Worm (Caenorhabditis elegans) whole organism, L4 larva: Measurements from ENCODE around the gene Y49F6B.13.

Source experiments
- T26A8.4 ChIP-seq: fragments of 200-800 bp; sonication (Bioruptor generic); IDR thresholded peaks from 2 replicates; pipeline ENCODE4 v1.3.6; 2022; ENCODE audit warnings: missing genetic modification characterization, missing compliant biosample characterization
- Y48G9A.11 ChIP-seq: fragments of 200-800 bp; sonication (Bioruptor generic); IDR thresholded peaks from 2 replicates; pipeline ENCODE4 v1.3.6; 2022; ENCODE audit warnings: missing genetic modification reagents, missing genetic modification characterization, missing compliant biosample characterization
- ZK337.2 ChIP-seq: fragments of 200-800 bp; sonication (Bioruptor generic); IDR thresholded peaks from 2 replicates; pipeline ENCODE4 v1.3.6; 2022; ENCODE audit warnings: missing genetic modification reagents, missing genetic modification characterization, missing compliant biosample characterization
- aha-1 ChIP-seq: fragments of 150-350 bp; peaks from one replicate; lab custom pipeline; 2014; ENCODE audit warnings: missing biosample characterization, missing genetic modification characterization
- attf-4 ChIP-seq: sonication (generic microtip); optimal IDR thresholded peaks from 3 replicates; lab custom pipeline; 2017; ENCODE audit warnings: missing biosample characterization, missing genetic modification characterization
- ceh-82 ChIP-seq: sonication (generic microtip); optimal IDR thresholded peaks from 2 replicates; lab custom pipeline; 2017; ENCODE audit warnings: missing biosample characterization, missing genetic modification characterization
- ces-1 ChIP-seq: fragments of 150-350 bp; sonication (generic microtip); optimal IDR thresholded peaks from 4 replicates; lab custom pipeline; 2014; ENCODE audit warnings: missing biosample characterization, missing genetic modification reagents, missing genetic modification characterization
- daf-12 ChIP-seq: fragments of 150-350 bp; optimal IDR thresholded peaks from 2 replicates; lab custom pipeline; 2014; ENCODE audit warnings: missing biosample characterization, missing genetic modification reagents, missing genetic modification characterization
- dmd-6 ChIP-seq: fragments of 200-800 bp; sonication (Bioruptor generic); IDR thresholded peaks from 2 replicates; pipeline ENCODE4 v1.3.6; 2022; ENCODE audit warnings: missing genetic modification reagents, missing genetic modification characterization, missing compliant biosample characterization
- dpl-1 ChIP-seq: fragments of 150-350 bp; optimal IDR thresholded peaks from 2 replicates; lab custom pipeline; 2014; ENCODE audit warnings: missing biosample characterization, missing genetic modification reagents, missing genetic modification characterization
- gei-8 ChIP-seq: fragments of 200-800 bp; sonication (Bioruptor generic); optimal IDR thresholded peaks from 2 replicates; lab custom pipeline; 2018; ENCODE audit warnings: mild to moderate bottlenecking, missing genetic modification characterization, missing compliant biosample characterization
- hlh-30 ChIP-seq: sonication (generic microtip); optimal IDR thresholded peaks from 2 replicates; lab custom pipeline; 2017; ENCODE audit warnings: antibody characterized with exemption, mild to moderate bottlenecking, missing genetic modification characterization, missing compliant biosample characterization; ENCODE audit not compliant: insufficient read depth
- lin-13 ChIP-seq: fragments of 150-350 bp; optimal IDR thresholded peaks from 2 replicates; lab custom pipeline; 2014; ENCODE audit warnings: missing biosample characterization, missing genetic modification reagents, missing genetic modification characterization
- mdt-29 ChIP-seq: fragments of 200-800 bp; sonication (Bioruptor generic); IDR thresholded peaks from 2 replicates; pipeline ENCODE4 v1.3.6; 2022; ENCODE audit warnings: missing genetic modification reagents, missing genetic modification characterization, missing compliant biosample characterization
- mes-2 ChIP-seq: sonication (generic microtip); optimal IDR thresholded peaks from 2 replicates; lab custom pipeline; 2016; ENCODE audit warnings: missing genotype, mild to moderate bottlenecking, missing genetic modification characterization, missing compliant biosample characterization; ENCODE audit not compliant: poor library complexity, severe bottlenecking
- nhr-28 ChIP-seq: fragments of 150-350 bp; optimal IDR thresholded peaks from 2 replicates; lab custom pipeline; 2014; ENCODE audit warnings: missing biosample characterization, missing genetic modification characterization
- nhr-42 ChIP-seq: fragments of 200-800 bp; sonication (Bioruptor generic); IDR thresholded peaks from 2 replicates; pipeline ENCODE4 v1.3.6; 2022; ENCODE audit warnings: missing genetic modification characterization, missing compliant biosample characterization
- nhr-6 ChIP-seq: fragments of 150-350 bp; optimal IDR thresholded peaks from 2 replicates; lab custom pipeline; 2014; ENCODE audit warnings: missing biosample characterization, missing genetic modification characterization
- php-3 ChIP-seq: fragments of 200-800 bp; sonication (Bioruptor generic); IDR thresholded peaks from 2 replicates; pipeline ENCODE4 v1.3.6; 2022; ENCODE audit warnings: missing genetic modification reagents, missing genetic modification characterization, missing compliant biosample characterization
- pqm-1 ChIP-seq: sonication (generic microtip); optimal IDR thresholded peaks from 2 replicates; lab custom pipeline; 2017; ENCODE audit warnings: missing biosample characterization, missing genetic modification characterization
- saeg-2 ChIP-seq: fragments of 200-800 bp; sonication (Bioruptor generic); IDR thresholded peaks from 2 replicates; pipeline ENCODE4 v1.3.6; 2022; ENCODE audit warnings: missing genetic modification reagents, missing genetic modification characterization, missing compliant biosample characterization
- snpc-1.2 ChIP-seq: fragments of 200-800 bp; sonication (Bioruptor generic); IDR thresholded peaks from 2 replicates; pipeline ENCODE4 v1.3.6; 2022; ENCODE audit warnings: missing genetic modification reagents, missing genetic modification characterization, missing compliant biosample characterization
- snpc-4 ChIP-seq: fragments of 150-350 bp; optimal IDR thresholded peaks from 2 replicates; lab custom pipeline; 2014; ENCODE audit warnings: missing biosample characterization, missing genetic modification characterization
- tag-97 ChIP-seq: fragments of 200-800 bp; sonication (Bioruptor generic); IDR thresholded peaks from 2 replicates; pipeline ENCODE4 v1.3.6; 2022; ENCODE audit warnings: missing genetic modification characterization, missing compliant biosample characterization
- tra-1 ChIP-seq: fragments of 200-800 bp; sonication (Bioruptor generic); IDR thresholded peaks from 2 replicates; pipeline ENCODE4 v1.3.6; 2022; ENCODE audit warnings: missing genetic modification reagents, missing genetic modification characterization, missing compliant biosample characterization
- unc-39 ChIP-seq: sonication (generic microtip); optimal IDR thresholded peaks from 2 replicates; lab custom pipeline; 2017; ENCODE audit warnings: missing biosample characterization, missing genetic modification characterization
- unc-62 ChIP-seq, 3 experiments: fragments of 150-350 bp in 1 of 3; sonication (generic microtip); optimal IDR thresholded peaks in 2 of 3; peaks in 1 of 3; 1 replicate in 1 of 3; 2 replicates in 2 of 3; lab custom pipeline; 2014 to 2017; ENCODE audit warnings: missing biosample characterization in 3 of 3, missing genetic modification characterization in 3 of 3, missing genetic modification reagents in 3 of 3, missing genotype in 1 of 3
- vab-7 ChIP-seq: fragments of 200-800 bp; sonication (Bioruptor generic); IDR thresholded peaks from 2 replicates; pipeline ENCODE4 v1.3.6; 2022; ENCODE audit warnings: missing genetic modification reagents, missing genetic modification characterization, missing compliant biosample characterization
- zag-1 ChIP-seq: fragments of 150-350 bp; optimal IDR thresholded peaks from 2 replicates; lab custom pipeline; 2014; ENCODE audit warnings: missing biosample characterization, missing genetic modification characterization
- zip-11 ChIP-seq: fragments of 200-800 bp; sonication (Bioruptor generic); IDR thresholded peaks from 2 replicates; pipeline ENCODE4 v1.3.6; 2022; ENCODE audit warnings: missing genetic modification characterization, missing compliant biosample characterization
- zip-2 ChIP-seq: fragments of 150-350 bp; optimal IDR thresholded peaks from 2 replicates; lab custom pipeline; 2014; ENCODE audit warnings: missing biosample characterization, missing genetic modification characterization

The Y49F6B.13 gene

DNA sequence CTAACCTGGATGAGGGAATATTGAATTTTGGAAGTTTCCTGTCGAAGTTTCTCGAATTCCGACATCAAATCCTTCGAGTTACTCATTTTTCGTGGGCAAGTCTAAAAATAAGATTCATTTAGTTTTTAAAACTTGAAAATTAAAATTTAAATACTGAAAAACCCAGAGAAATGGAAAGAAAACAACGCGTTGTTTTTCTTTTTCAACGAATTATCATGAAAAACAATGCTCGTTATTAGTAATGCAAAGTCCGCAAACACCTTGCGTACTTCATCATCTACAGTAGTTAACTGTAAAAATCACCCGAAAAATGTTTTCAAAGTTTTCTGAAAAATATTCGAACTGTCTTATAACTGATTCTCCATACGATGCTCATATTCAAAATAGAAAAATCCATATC is 27.2 kb downstream of the Y49F6B.13 start, which contains the start of gene C16C8.4:
Gene C16C8.4, minus strand, starts transcription at position 101 of the 400 bp plus-strand sequence.
- TF ChIP-seq mes-2 (tag; lab: Kevin White, UChicago) = no peak
- no peak for TF ChIP-seq zip-11
- peak; percentile 66 for TF ChIP-seq aha-1 (tag; lab: Kevin White, UChicago)

DNA sequence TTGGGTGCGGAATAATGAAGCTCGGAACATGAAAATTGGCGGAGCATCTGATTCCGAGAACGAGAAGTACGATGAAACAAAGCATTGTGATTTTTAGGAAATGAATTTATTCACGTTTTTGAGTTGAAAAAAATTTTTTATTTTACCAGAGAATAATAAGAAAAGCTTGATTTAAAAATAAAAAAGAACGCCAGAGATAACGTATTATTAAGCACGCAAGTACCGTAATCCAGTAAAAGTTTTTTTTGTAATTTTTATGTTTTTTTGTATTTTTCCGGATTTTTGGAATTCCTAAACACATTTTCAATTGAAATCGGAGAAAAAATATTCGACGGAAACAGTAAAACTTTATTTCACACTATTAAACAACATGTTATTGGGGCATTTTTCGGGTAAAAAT is 28.3 kb downstream of the Y49F6B.13 start, which contains the start of gene C16C8.22:
Gene C16C8.22, minus strand, starts transcription at position 101 of the 400 bp plus-strand sequence.
- no peak for TF ChIP-seq dmd-6 (GFP tag; lab: Robert Waterston, UW)
- TF ChIP-seq dpl-1 = no peak
- TF ChIP-seq ZK337.2 (GFP tag; lab: Robert Waterston, UW) = no peak
- no peak for TF ChIP-seq zag-1 (tag; lab: Kevin White, UChicago)
- no peak for TF ChIP-seq tra-1
- no peak for TF ChIP-seq mdt-29 (GFP tag; lab: Robert Waterston, UW)
- TF ChIP-seq attf-4 = no peak
- TF ChIP-seq, all 104 proteins: peak for 0

DNA sequence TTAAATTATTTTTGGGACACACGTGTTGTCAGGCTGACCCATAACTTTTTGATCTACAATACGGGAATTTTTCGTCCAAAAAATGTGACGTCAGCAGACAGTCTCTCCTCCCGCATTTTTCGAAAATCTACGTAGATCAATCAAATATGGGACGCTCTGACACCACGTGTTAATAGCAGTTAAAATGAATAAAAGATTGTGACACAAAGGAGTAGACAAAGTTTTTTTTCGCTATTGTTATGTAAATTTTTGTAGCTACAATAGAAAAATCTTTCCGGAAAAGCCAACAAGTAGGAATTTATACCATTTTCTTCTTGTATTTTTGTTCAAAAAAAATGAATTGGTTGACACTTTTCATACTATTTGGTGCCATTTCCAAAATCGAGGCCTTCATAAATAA is 30.1 kb downstream of the Y49F6B.13 start, which contains the start of gene C16C8.27:
Gene C16C8.27, plus strand, starts transcription at position 301 of the 400 bp plus-strand sequence.
- TF ChIP-seq unc-62 (GFP tag; optimal IDR thresholded peaks at IDR 0.05 in 1 of 2; lab: Kevin White, UChicago) = peak in 1 of 2 experiments; percentile 1
- no peak for TF ChIP-seq unc-62 (tag; optimal IDR thresholded peaks at IDR 0.05; lab: Kevin White, UChicago)
- no peak for TF ChIP-seq tag-97 (GFP tag; lab: Robert Waterston, UW)
- TF ChIP-seq nhr-42 (GFP tag; lab: Robert Waterston, UW) = no peak
- no peak for TF ChIP-seq daf-12 (tag; lab: Kevin White, UChicago)
- TF ChIP-seq dmd-6 (GFP tag; lab: Robert Waterston, UW) = no peak

DNA sequence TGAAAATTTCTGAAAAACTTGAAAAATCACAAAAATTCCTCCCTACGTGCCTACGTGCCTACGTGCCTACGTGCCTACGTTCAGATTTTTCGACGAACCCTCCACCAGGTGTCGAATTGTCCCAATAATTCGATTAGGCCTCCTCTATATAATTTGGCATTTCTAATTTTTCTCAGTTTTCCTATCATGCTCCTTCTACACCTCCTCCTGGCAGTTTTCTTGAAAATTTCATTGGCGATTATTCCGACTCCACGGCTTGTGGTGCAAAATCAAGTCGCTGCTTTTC is 30.9 kb downstream of the Y49F6B.13 start, which contains the start of gene C16C8.17:
Gene C16C8.17, plus strand, starts transcription at position 187 of the 286 bp plus-strand sequence.
- TF ChIP-seq vab-7 (GFP tag; lab: Robert Waterston, UW) (no peak), gei-8 (GFP tag; lab: Kevin White, UChicago) (no peak), Y48G9A.11 (GFP tag; lab: Robert Waterston, UW) (no peak), daf-12 (tag; lab: Kevin White, UChicago) (no peak), snpc-4 (no peak), T26A8.4 (GFP tag; lab: Robert Waterston, UW) (no peak), ceh-82 (no peak), saeg-2 (GFP tag; lab: Robert Waterston, UW) (no peak), lin-13 (GFP tag; lab: Kevin White, UChicago) (no peak), snpc-1.2 (GFP tag; lab: Robert Waterston, UW) (no peak), nhr-6 (tag; lab: Kevin White, UChicago) (no peak), unc-62 (GFP tag; optimal IDR thresholded peaks at IDR 0.05 in 1 of 2; lab: Kevin White, UChicago) (no peak), unc-62 (tag; optimal IDR thresholded peaks at IDR 0.05; lab: Kevin White, UChicago) (no peak), nhr-42 (GFP tag; lab: Robert Waterston, UW) (no peak), hlh-30 (tag; lab: Kevin White, UChicago) (no peak)
- TF ChIP-seq, all 104 proteins: peak for 0

DNA sequence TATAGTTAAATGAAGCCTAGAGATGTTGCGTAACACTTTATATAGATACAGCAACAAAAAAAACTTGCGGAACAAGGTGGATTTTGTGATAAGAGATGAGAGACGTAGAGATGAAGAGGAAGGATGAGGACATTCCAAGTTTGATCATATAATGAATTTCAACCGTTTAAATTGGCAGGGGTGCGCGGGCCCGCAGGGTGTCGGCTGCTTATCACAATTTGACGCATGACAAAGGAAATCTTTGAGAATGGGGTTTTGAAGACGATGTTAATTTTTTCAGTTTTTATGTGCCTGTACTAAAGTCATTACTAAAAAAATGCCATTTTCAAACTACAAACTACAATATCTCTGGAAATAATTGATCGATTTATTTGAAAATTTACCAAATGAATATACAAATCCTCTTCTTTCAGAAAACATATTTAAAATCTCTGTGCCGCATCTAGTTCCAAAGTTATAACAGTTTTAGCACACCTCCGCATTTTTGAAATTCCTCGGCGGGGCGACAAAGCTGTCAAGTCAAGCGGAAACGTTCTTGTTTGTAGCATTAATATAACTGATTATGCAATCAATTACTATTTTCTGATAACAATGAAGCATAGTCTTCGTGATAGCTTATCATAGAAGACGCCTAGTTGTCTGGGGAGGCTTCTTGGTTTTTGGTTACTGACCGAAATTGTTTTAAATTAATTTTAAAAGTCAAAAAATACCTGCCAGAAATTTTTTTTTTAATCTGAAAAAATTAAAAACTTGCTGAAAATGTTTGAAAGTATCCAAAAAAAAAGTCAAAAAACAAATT is 31.5 kb downstream of the Y49F6B.13 start:
- no peak for TF ChIP-seq mdt-29 (GFP tag; lab: Robert Waterston, UW)
- 0 out of 2 replicates have a peak, but pooled peaks have one; percentile 22 for TF ChIP-seq php-3 (GFP tag; lab: Robert Waterston, UW)
- peak; percentile 63 for TF ChIP-seq dmd-6 (GFP tag; lab: Robert Waterston, UW)
- TF ChIP-seq unc-39 = no peak
- TF ChIP-seq ces-1 (GFP tag; lab: Kevin White, UChicago) = no peak
- no peak for TF ChIP-seq zip-2 (tag; lab: Kevin White, UChicago)
- peak; percentile 55 for TF ChIP-seq pqm-1 (tag; lab: Kevin White, UChicago)
- TF ChIP-seq zip-11 = no peak
- peak; percentile 60 for TF ChIP-seq nhr-28 (tag; lab: Kevin White, UChicago)
- TF ChIP-seq, all 104 proteins: peak for 4
